Fruit fly (Drosophila melanogaster) whole organism, embryonic: Measurements from ENCODE around the gene CG34138.
A peak's percentile ranks its signal among the peaks of the same experiment; 100 is the strongest.

Experiments used
- Atf3 ChIP-seq: fragments of 200-800 bp; sonication (Bioruptor generic); optimal IDR thresholded peaks from 3 replicates; lab custom pipeline; 2016; ENCODE audit warnings: missing biosample characterization, missing genetic modification characterization
- Awh ChIP-seq: fragments of 200-800 bp; sonication (Bioruptor generic); IDR thresholded peaks from 2 replicates; pipeline ENCODE4, ENCODE4 v1.3.6; 2022; ENCODE audit warnings: missing biosample characterization, missing genetic modification characterization
- B-H1 ChIP-seq: fragments of 200-800 bp; sonication (Bioruptor generic); IDR thresholded peaks from 3 replicates; pipeline ENCODE4 v1.3.6; 2022; ENCODE audit warnings: missing biosample characterization, missing genetic modification characterization
- CG11398 ChIP-seq: fragments of 200-800 bp; sonication (Bioruptor generic); optimal IDR thresholded peaks from 2 replicates; lab custom pipeline; 2016; ENCODE audit warnings: missing biosample characterization, missing genetic modification characterization
- CG12299 ChIP-seq: fragments of 200-800 bp; sonication (Bioruptor generic); optimal IDR thresholded peaks from 2 replicates; lab custom pipeline; 2018; ENCODE audit warnings: missing biosample characterization, mild to moderate bottlenecking, missing genetic modification characterization
- CG14441 ChIP-seq: fragments of 200-800 bp; sonication (Bioruptor generic); IDR thresholded peaks from 2 replicates; pipeline ENCODE4 v1.3.6; 2022; ENCODE audit warnings: missing biosample characterization, missing genetic modification characterization
- CG17802 ChIP-seq: fragments of 200-800 bp; sonication (Bioruptor generic); optimal IDR thresholded peaks from 2 replicates; lab custom pipeline; 2018; ENCODE audit warnings: missing biosample characterization, mild to moderate bottlenecking, missing genetic modification characterization, moderate library complexity
- CG1792 ChIP-seq: fragments of 200-800 bp; sonication (Bioruptor generic); optimal IDR thresholded peaks from 2 replicates; lab custom pipeline; 2016; ENCODE audit warnings: missing biosample characterization, missing genetic modification characterization
- CG2116 ChIP-seq: fragments of 200-800 bp; sonication (Bioruptor generic); optimal IDR thresholded peaks from 3 replicates; lab custom pipeline; 2018; ENCODE audit warnings: missing biosample characterization, mild to moderate bottlenecking, missing genetic modification characterization
- CG2889 ChIP-seq: fragments of 200-800 bp; sonication (Bioruptor generic); IDR thresholded peaks from 3 replicates; pipeline ENCODE4 v1.3.6; 2022; ENCODE audit warnings: missing biosample characterization, missing genetic modification characterization
- CG32532 ChIP-seq: fragments of 200-800 bp; sonication (Bioruptor generic); IDR thresholded peaks from 2 replicates; pipeline ENCODE4 v1.3.6; 2022; ENCODE audit warnings: missing biosample characterization, missing genetic modification characterization
- CG42726 ChIP-seq: fragments of 200-800 bp; sonication (Bioruptor generic); IDR thresholded peaks from 2 replicates; pipeline ENCODE4 v1.3.6; 2022; ENCODE audit warnings: missing biosample characterization, missing genetic modification characterization; ENCODE audit not compliant: partially characterized antibody
- CG4328 ChIP-seq: fragments of 200-800 bp; sonication (Bioruptor generic); optimal IDR thresholded peaks from 3 replicates; lab custom pipeline; 2017; ENCODE audit warnings: missing biosample characterization, missing genetic modification reagents, missing genetic modification characterization
- CG4820 ChIP-seq: fragments of 200-800 bp; sonication (Bioruptor generic); optimal IDR thresholded peaks from 3 replicates; lab custom pipeline; 2016; ENCODE audit warnings: missing biosample characterization, missing genetic modification characterization
- CG5180 ChIP-seq: fragments of 200-800 bp; sonication (Bioruptor generic); optimal IDR thresholded peaks from 3 replicates; lab custom pipeline; 2017; ENCODE audit warnings: missing biosample characterization, missing genetic modification characterization, mild to moderate bottlenecking, moderate library complexity, missing genetic modification reagents
- CG6765 ChIP-seq: fragments of 200-800 bp; sonication (Bioruptor generic); optimal IDR thresholded peaks from 3 replicates; lab custom pipeline; 2017; ENCODE audit warnings: missing biosample characterization, mild to moderate bottlenecking, missing genetic modification characterization
- CG7786 ChIP-seq: fragments of 200-800 bp; sonication (Bioruptor generic); optimal IDR thresholded peaks from 2 replicates; lab custom pipeline; 2016; ENCODE audit warnings: missing biosample characterization, missing genetic modification characterization
- CG7928 ChIP-seq: fragments of 200-800 bp; sonication (Bioruptor generic); optimal IDR thresholded peaks from 2 replicates; lab custom pipeline; 2017; ENCODE audit warnings: missing biosample characterization, mild to moderate bottlenecking, missing genetic modification characterization
- CG8924 ChIP-seq: fragments of 200-800 bp; optimal IDR thresholded peaks from 3 replicates; lab custom pipeline; 2019; ENCODE audit warnings: missing biosample characterization, mild to moderate bottlenecking, missing genetic modification characterization, moderate library complexity
- D19A ChIP-seq: fragments of 200-800 bp; optimal IDR thresholded peaks from 3 replicates; lab custom pipeline; 2019; ENCODE audit warnings: missing biosample characterization, mild to moderate bottlenecking, missing genetic modification characterization, moderate library complexity
- Dll ChIP-seq: fragments of 200-800 bp; sonication (Bioruptor generic); IDR thresholded peaks from 4 replicates; pipeline ENCODE4 v1.3.6; 2022; ENCODE audit warnings: missing biosample characterization, missing genetic modification characterization; ENCODE audit not compliant: partially characterized antibody
- Drgx ChIP-seq: fragments of 200-800 bp; sonication (Bioruptor generic); IDR thresholded peaks from 2 replicates; pipeline ENCODE4 v1.3.6; 2022; ENCODE audit warnings: missing biosample characterization, missing genetic modification characterization
- Elba2 ChIP-seq: fragments of 200-800 bp; sonication (Bioruptor generic); optimal IDR thresholded peaks from 3 replicates; lab custom pipeline; 2016; ENCODE audit warnings: missing biosample characterization, missing genetic modification characterization
- HLH4C ChIP-seq: fragments of 200-800 bp; sonication (Bioruptor generic); IDR thresholded peaks from 3 replicates; pipeline ENCODE4 v1.3.6; 2022; ENCODE audit warnings: missing biosample characterization, missing genetic modification characterization; ENCODE audit not compliant: partially characterized antibody
- Med ChIP-seq: fragments of 200-800 bp; sonication (Bioruptor generic); peaks from one replicate; lab custom pipeline; 2016; ENCODE audit warnings: missing biosample characterization, missing genetic modification characterization, mild to moderate bottlenecking, inconsistent platforms, moderate library complexity
- Meics ChIP-seq: fragments of 200-800 bp; sonication (Bioruptor generic); optimal IDR thresholded peaks from 2 replicates; lab custom pipeline; 2017; ENCODE audit warnings: missing biosample characterization, mild to moderate bottlenecking, missing genetic modification characterization
- NK7.1 ChIP-seq: fragments of 200-800 bp; sonication (Bioruptor generic); optimal IDR thresholded peaks from 3 replicates; lab custom pipeline; 2016; ENCODE audit warnings: missing biosample characterization, missing genetic modification characterization
- Pdp1 ChIP-seq, 2 experiments: fragments of 200-800 bp; sonication (Bioruptor generic); optimal IDR thresholded peaks; 3 replicates each; lab custom pipeline; 2016; ENCODE audit warnings: missing biosample characterization in 2 of 2, missing genetic modification characterization in 2 of 2, mild to moderate bottlenecking in 1 of 2, moderate library complexity in 1 of 2
- Side ChIP-seq: fragments of 200-800 bp; sonication (Bioruptor generic); optimal IDR thresholded peaks from 2 replicates; lab custom pipeline; 2016; ENCODE audit warnings: missing biosample characterization, missing genetic modification characterization
- ab ChIP-seq: fragments of 200-800 bp; sonication (Bioruptor generic); optimal IDR thresholded peaks from 2 replicates; lab custom pipeline; 2016; ENCODE audit warnings: missing biosample characterization, missing genetic modification characterization
- amos ChIP-seq: fragments of 200-800 bp; sonication (Bioruptor generic); IDR thresholded peaks from 2 replicates; pipeline ENCODE4 v1.3.6; 2022; ENCODE audit warnings: missing biosample characterization, missing genetic modification characterization; ENCODE audit not compliant: partially characterized antibody
- aop ChIP-seq: fragments of 200-800 bp; sonication (Bioruptor generic); IDR thresholded peaks from 2 replicates; pipeline ENCODE4 v1.3.6; 2022; ENCODE audit warnings: missing biosample characterization, missing genetic modification characterization
- az2 ChIP-seq: fragments of 200-800 bp; sonication (Bioruptor generic); optimal IDR thresholded peaks from 3 replicates; lab custom pipeline; 2016; ENCODE audit warnings: missing biosample characterization, missing genetic modification characterization
- bigmax ChIP-seq: fragments of 200-800 bp; sonication (Bioruptor generic); optimal IDR thresholded peaks from 2 replicates; lab custom pipeline; 2018; ENCODE audit warnings: missing biosample characterization, mild to moderate bottlenecking, missing genetic modification characterization
- cg ChIP-seq: fragments of 200-800 bp; sonication (Bioruptor generic); optimal IDR thresholded peaks from 3 replicates; lab custom pipeline; 2019; ENCODE audit warnings: missing biosample characterization, mild to moderate bottlenecking, missing genetic modification characterization, moderate library complexity
- danr ChIP-seq: fragments of 200-800 bp; sonication (Bioruptor generic); IDR thresholded peaks from 2 replicates; pipeline ENCODE4 v1.3.6; 2022; ENCODE audit warnings: missing biosample characterization, missing genetic modification characterization
- dmrt11E ChIP-seq: fragments of 200-800 bp; sonication (Bioruptor generic); optimal IDR thresholded peaks from 3 replicates; lab custom pipeline; 2018; ENCODE audit warnings: missing biosample characterization, mild to moderate bottlenecking, missing genetic modification characterization, moderate library complexity
- eyg ChIP-seq: fragments of 200-800 bp; sonication (Bioruptor generic); optimal IDR thresholded peaks from 3 replicates; lab custom pipeline; 2016; ENCODE audit warnings: missing biosample characterization, missing genetic modification characterization
- gfzf ChIP-seq: fragments of 200-800 bp; sonication (Bioruptor generic); optimal IDR thresholded peaks from 2 replicates; lab custom pipeline; 2016; ENCODE audit warnings: missing biosample characterization, mild to moderate bottlenecking, missing genetic modification characterization, moderate library complexity
- inv ChIP-seq: fragments of 200-800 bp; sonication (Bioruptor generic); IDR thresholded peaks from 2 replicates; pipeline ENCODE4 v1.3.6; 2022; ENCODE audit warnings: missing biosample characterization, missing genetic modification characterization; ENCODE audit not compliant: partially characterized antibody
- jigr1 ChIP-seq: fragments of 200-800 bp; sonication (Bioruptor generic); IDR thresholded peaks from 3 replicates; pipeline ENCODE4 v1.3.6; 2022; ENCODE audit warnings: missing biosample characterization, missing genetic modification characterization
- lilli ChIP-seq: fragments of 200-800 bp; sonication (Bioruptor generic); optimal IDR thresholded peaks from 3 replicates; lab custom pipeline; 2016; ENCODE audit warnings: missing biosample characterization, missing genetic modification characterization
- maf-S ChIP-seq: fragments of 200-800 bp; sonication (Bioruptor generic); optimal IDR thresholded peaks from 2 replicates; lab custom pipeline; 2016; ENCODE audit warnings: missing biosample characterization, missing genetic modification characterization
- mld ChIP-seq: fragments of 200-800 bp; sonication (Bioruptor generic); IDR thresholded peaks from 3 replicates; pipeline ENCODE4 v1.3.6; 2022; ENCODE audit warnings: missing biosample characterization, missing genetic modification characterization; ENCODE audit not compliant: partially characterized antibody
- pzg ChIP-seq: fragments of 200-800 bp; sonication (Bioruptor generic); optimal IDR thresholded peaks from 3 replicates; lab custom pipeline; 2018; ENCODE audit warnings: missing biosample characterization, mild to moderate bottlenecking, missing genetic modification characterization, moderate library complexity
- row ChIP-seq: fragments of 200-800 bp; sonication (Bioruptor generic); IDR thresholded peaks from 3 replicates; pipeline ENCODE4 v1.3.6; 2022; ENCODE audit warnings: missing biosample characterization, missing genetic modification characterization
- stc ChIP-seq: fragments of 200-800 bp; sonication (Bioruptor generic); IDR thresholded peaks from 2 replicates; pipeline ENCODE4 v1.3.6; 2022; ENCODE audit warnings: missing biosample characterization, missing genetic modification characterization
- ttk ChIP-seq: fragments of 200-800 bp; sonication (Bioruptor generic); IDR thresholded peaks from 2 replicates; pipeline ENCODE4 v2.1.2; 2022; ENCODE audit warnings: missing biosample characterization, missing genetic modification characterization
- unc-4 ChIP-seq: fragments of 200-800 bp; sonication (Bioruptor generic); IDR thresholded peaks from 2 replicates; pipeline ENCODE4 v1.3.6; 2022; ENCODE audit warnings: missing biosample characterization, missing genetic modification characterization; ENCODE audit not compliant: partially characterized antibody
- vnd ChIP-seq: fragments of 200-800 bp; sonication (Bioruptor generic); IDR thresholded peaks from 3 replicates; pipeline ENCODE4 v1.3.6; 2022; ENCODE audit warnings: missing biosample characterization, missing genetic modification characterization; ENCODE audit not compliant: partially characterized antibody

Gene CG34138

DNA sequence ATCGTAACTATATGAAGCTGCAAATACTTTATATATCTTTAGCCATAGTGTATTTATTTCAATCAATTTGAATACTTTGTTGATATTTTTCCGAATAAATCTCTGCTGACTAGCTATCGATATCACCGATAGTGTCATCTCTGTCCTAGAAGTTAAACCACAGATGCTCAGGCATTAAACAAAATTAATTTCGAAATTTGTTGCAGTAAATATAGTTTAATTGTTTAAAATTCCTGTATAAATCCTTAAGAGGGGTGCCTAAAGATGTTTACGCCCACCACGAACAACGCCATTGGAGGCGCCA, 10.1 kb downstream of the CG34138 start, which contains the start of gene Nup58 (continued):
- peak; percentile 42 for TF ChIP-seq row (GFP tag; lab: Robert Waterston, UW)
- TF ChIP-seq Dll (GFP tag; lab: Robert Waterston, UW): peak; percentile 88
- no peak for TF ChIP-seq CG12299
- no peak for TF ChIP-seq CG7928 (GFP tag; lab: Kevin White, UChicago)
- TF ChIP-seq CG14441 (GFP tag; lab: Robert Waterston, UW): 0 out of 2 replicates have a peak, but pooled peaks have one; percentile 25
- TF ChIP-seq az2 (GFP tag; lab: Kevin White, UChicago): no peak
- no peak for TF ChIP-seq D19A (tag; lab: Kevin White, UChicago)
- peak; percentile 56; the same call in 1 of the 3 replicates for TF ChIP-seq mld
- TF ChIP-seq inv: peak; percentile 57
- TF ChIP-seq cg: no peak
- TF ChIP-seq Med (GFP tag; lab: Kevin White, UChicago): peak; percentile 83
- TF ChIP-seq vnd (GFP tag; lab: Robert Waterston, UW): peak; percentile 76
- peak; percentile 83 for TF ChIP-seq amos (GFP tag; lab: Robert Waterston, UW)
- TF ChIP-seq eyg (GFP tag; lab: Kevin White, UChicago): no peak
- TF ChIP-seq Atf3 (GFP tag; lab: Kevin White, UChicago): no peak
- peak; percentile 64 for TF ChIP-seq HLH4C (GFP tag; lab: Robert Waterston, UW)
- TF ChIP-seq CG42726 (GFP tag; lab: Robert Waterston, UW): no peak
- TF ChIP-seq maf-S (GFP tag; lab: Kevin White, UChicago): no peak
- peak; percentile 40 for TF ChIP-seq CG32532
- no peak for TF ChIP-seq dmrt11E (tag; lab: Kevin White, UChicago)

DNA sequence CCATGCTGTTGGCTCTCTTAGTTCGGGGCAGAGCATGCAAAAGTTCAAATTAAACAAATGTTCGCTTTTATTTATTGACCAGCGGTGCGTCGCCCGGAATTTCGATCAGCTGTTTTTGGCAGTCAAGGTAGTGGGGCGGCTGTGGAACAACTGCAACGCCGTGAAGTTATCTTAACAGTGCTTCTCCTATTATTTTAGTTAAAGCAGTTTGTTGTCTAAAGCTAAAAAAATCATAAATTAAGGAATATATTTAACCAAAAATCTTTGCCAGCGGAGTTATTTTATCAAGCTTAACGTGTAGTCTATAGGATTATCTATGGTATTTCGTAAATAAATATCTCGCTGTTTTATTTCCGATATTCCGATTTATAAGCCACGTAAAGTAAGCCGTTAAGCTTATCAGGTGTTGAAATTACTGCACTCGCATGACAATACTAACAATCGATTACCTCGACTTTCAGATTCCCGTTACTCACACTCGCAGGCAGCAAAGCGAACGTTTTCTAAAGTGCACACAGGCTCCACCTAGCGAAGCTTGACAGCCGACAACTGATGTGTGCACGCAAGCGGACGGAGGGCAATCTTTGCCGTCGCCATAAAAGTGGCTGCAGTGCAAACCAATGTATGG, 13.7 kb downstream of the CG34138 start, which contains the start of the genes CG6195 and CG31220:
CG6195 (minus strand) TSS at position 122 of the 628 bp plus-strand sequence.
CG31220 (plus strand) TSS at position 199 of the 628 bp plus-strand sequence.
- TF ChIP-seq B-H1: no peak
- peak; percentile 48 for TF ChIP-seq gfzf (GFP tag; lab: Kevin White, UChicago)
- no peak for TF ChIP-seq CG1792 (GFP tag; lab: Kevin White, UChicago)
- TF ChIP-seq bigmax: peak; percentile 94
- no peak for TF ChIP-seq CG4328
- 0 out of 2 replicates have a peak, but pooled peaks have one; percentile 41 for TF ChIP-seq unc-4 (GFP tag; lab: Robert Waterston, UW)
- TF ChIP-seq NK7.1: no peak
- no peak for TF ChIP-seq CG2889 (GFP tag; lab: Robert Waterston, UW)
- TF ChIP-seq CG7786 (GFP tag; lab: Kevin White, UChicago): no peak
- no peak for TF ChIP-seq CG8924
- no peak for TF ChIP-seq stc (GFP tag; lab: Robert Waterston, UW)
- peak; percentile 12 to 65 for TF ChIP-seq Pdp1 (GFP tag; optimal IDR thresholded peaks at IDR 0.05; lab: Kevin White, UChicago)
- peak; percentile 45 for TF ChIP-seq CG2116 (GFP tag; lab: Kevin White, UChicago)
- TF ChIP-seq cg: no peak
- TF ChIP-seq Side (GFP tag; lab: Kevin White, UChicago): no peak
- no peak for TF ChIP-seq Drgx
- no peak for TF ChIP-seq CG5180 (GFP tag; lab: Kevin White, UChicago)
- TF ChIP-seq ab (GFP tag; lab: Kevin White, UChicago): no peak
- no peak for TF ChIP-seq ttk (GFP tag; lab: Robert Waterston, UW)
- peak; percentile 8 for TF ChIP-seq lilli (GFP tag; lab: Kevin White, UChicago)
- no peak for TF ChIP-seq CG6765 (GFP tag; lab: Kevin White, UChicago)
- peak; percentile 70 for TF ChIP-seq pzg (GFP tag; lab: Kevin White, UChicago)
- TF ChIP-seq Elba2 (GFP tag; lab: Kevin White, UChicago): no peak
- no peak for TF ChIP-seq CG4820 (GFP tag; lab: Kevin White, UChicago)
- TF ChIP-seq Awh (GFP tag; lab: Robert Waterston, UW): 0 out of 2 replicates have a peak, but pooled peaks have one; percentile 20
- TF ChIP-seq Meics: no peak
- TF ChIP-seq CG17802 (tag; lab: Kevin White, UChicago): no peak
- no peak for TF ChIP-seq aop
- TF ChIP-seq danr (GFP tag; lab: Robert Waterston, UW): no peak
- no peak for TF ChIP-seq jigr1 (GFP tag; lab: Robert Waterston, UW)
- no peak for TF ChIP-seq CG11398 (GFP tag; lab: Kevin White, UChicago)
